Fruit fly (Drosophila melanogaster) whole organism, embryonic: Measurements from ENCODE around the gene CG8774.

ENCODE experiments used
- Adf1 ChIP-seq: fragments of 200-800 bp; sonication (Bioruptor generic); IDR thresholded peaks from 2 replicates; pipeline ENCODE4 v1.3.6; 2022; ENCODE audit warnings: missing biosample characterization, missing genetic modification characterization
- Atf3 ChIP-seq: fragments of 200-800 bp; sonication (Bioruptor generic); optimal IDR thresholded peaks from 3 replicates; lab custom pipeline; 2016; ENCODE audit warnings: missing biosample characterization, missing genetic modification characterization
- Atf6 ChIP-seq: fragments of 200-800 bp; sonication (Bioruptor generic); IDR thresholded peaks from 2 replicates; pipeline ENCODE4 v1.3.6; 2022; ENCODE audit warnings: missing biosample characterization, missing genetic modification characterization
- B-H2 ChIP-seq: fragments of 200-800 bp; sonication (Bioruptor generic); optimal IDR thresholded peaks from 2 replicates; lab custom pipeline; 2018; ENCODE audit warnings: missing biosample characterization, mild to moderate bottlenecking, missing genetic modification characterization
- Bgb ChIP-seq: fragments of 200-800 bp; sonication (Bioruptor generic); IDR thresholded peaks from 2 replicates; pipeline ENCODE4 v1.3.6; 2022; ENCODE audit warnings: missing biosample characterization, missing genetic modification characterization; ENCODE audit not compliant: partially characterized antibody
- BtbVII ChIP-seq: fragments of 200-800 bp; sonication (Bioruptor generic); optimal IDR thresholded peaks from 3 replicates; lab custom pipeline; 2017; ENCODE audit warnings: missing biosample characterization, mild to moderate bottlenecking, missing genetic modification characterization
- CG10209 ChIP-seq: fragments of 200-800 bp; sonication (Bioruptor generic); optimal IDR thresholded peaks from 3 replicates; lab custom pipeline; 2017; ENCODE audit warnings: missing biosample characterization, mild to moderate bottlenecking, missing genetic modification characterization, missing genetic modification reagents
- CG10431 ChIP-seq: fragments of 200-800 bp; sonication (Bioruptor generic); optimal IDR thresholded peaks from 3 replicates; lab custom pipeline; 2018; ENCODE audit warnings: missing biosample characterization, mild to moderate bottlenecking, missing genetic modification characterization
- CG10979 ChIP-seq: fragments of 200-800 bp; sonication (Bioruptor generic); optimal IDR thresholded peaks from 2 replicates; lab custom pipeline; 2018; ENCODE audit warnings: missing biosample characterization, mild to moderate bottlenecking, missing genetic modification characterization, moderate library complexity
- CG11504 ChIP-seq: fragments of 200-800 bp; sonication (Bioruptor generic); optimal IDR thresholded peaks from 3 replicates; lab custom pipeline; 2019; ENCODE audit warnings: missing biosample characterization, mild to moderate bottlenecking, missing genetic modification characterization, moderate library complexity
- CG11696 ChIP-seq: fragments of 200-800 bp; sonication (Bioruptor generic); IDR thresholded peaks from 2 replicates; pipeline ENCODE4 v1.3.6; 2022; ENCODE audit warnings: missing biosample characterization, missing genetic modification characterization
- CG12769 ChIP-seq: fragments of 200-800 bp; sonication (Bioruptor generic); optimal IDR thresholded peaks from 2 replicates; lab custom pipeline; 2019; ENCODE audit warnings: missing biosample characterization, mild to moderate bottlenecking, missing genetic modification characterization, moderate library complexity
- CG12942 ChIP-seq: fragments of 200-800 bp; sonication (Bioruptor generic); optimal IDR thresholded peaks from 3 replicates; lab custom pipeline; 2016; ENCODE audit warnings: missing biosample characterization, missing genetic modification characterization
- CG13894 ChIP-seq: fragments of 200-800 bp; sonication (Bioruptor generic); optimal IDR thresholded peaks from 3 replicates; lab custom pipeline; 2018; ENCODE audit warnings: missing biosample characterization, mild to moderate bottlenecking, missing genetic modification characterization, moderate library complexity
- CG14965 ChIP-seq: fragments of 200-800 bp; sonication (Bioruptor generic); optimal IDR thresholded peaks from 2 replicates; lab custom pipeline; 2016; ENCODE audit warnings: missing biosample characterization, missing genetic modification characterization, borderline replicate concordance
- CG1529 ChIP-seq: fragments of 200-800 bp; sonication (Bioruptor generic); optimal IDR thresholded peaks from 3 replicates; lab custom pipeline; 2018; ENCODE audit warnings: missing biosample characterization, missing genetic modification characterization
- CG17829 ChIP-seq: fragments of 200-800 bp; optimal IDR thresholded peaks from 2 replicates; lab custom pipeline; 2019; ENCODE audit warnings: missing biosample characterization, mild to moderate bottlenecking, missing genetic modification characterization, moderate library complexity
- CG30431 ChIP-seq: fragments of 200-800 bp; sonication (Bioruptor generic); optimal IDR thresholded peaks from 2 replicates; lab custom pipeline; 2017; ENCODE audit warnings: missing biosample characterization, missing genetic modification characterization
- CG31441 ChIP-seq: fragments of 200-800 bp; sonication (Bioruptor generic); IDR thresholded peaks from 2 replicates; pipeline ENCODE4 v1.3.6; 2022; ENCODE audit warnings: missing biosample characterization, missing genetic modification characterization
- CG34376 ChIP-seq: fragments of 200-800 bp; sonication (Bioruptor generic); optimal IDR thresholded peaks from 2 replicates; lab custom pipeline; 2018; ENCODE audit warnings: missing biosample characterization, mild to moderate bottlenecking, missing genetic modification characterization
- CG4617 ChIP-seq: fragments of 200-800 bp; sonication (Bioruptor generic); optimal IDR thresholded peaks from 3 replicates; lab custom pipeline; 2016; ENCODE audit warnings: missing biosample characterization, missing genetic modification characterization, borderline replicate concordance
- CG4820 ChIP-seq: fragments of 200-800 bp; sonication (Bioruptor generic); optimal IDR thresholded peaks from 3 replicates; lab custom pipeline; 2016; ENCODE audit warnings: missing biosample characterization, missing genetic modification characterization
- CG6254 ChIP-seq: fragments of 200-800 bp; sonication (Bioruptor generic); optimal IDR thresholded peaks from 3 replicates; lab custom pipeline; 2017; ENCODE audit warnings: mild to moderate bottlenecking, missing biosample characterization, missing genetic modification reagents, missing genetic modification characterization
- CG6689 ChIP-seq: fragments of 200-800 bp; sonication (Bioruptor generic); IDR thresholded peaks from 2 replicates; pipeline ENCODE4 v1.3.6; 2022; ENCODE audit warnings: missing biosample characterization, missing genetic modification characterization
- Deaf1 ChIP-seq: fragments of 200-800 bp; optimal IDR thresholded peaks from 3 replicates; lab custom pipeline; 2019; ENCODE audit warnings: missing biosample characterization, mild to moderate bottlenecking, missing genetic modification characterization, moderate library complexity
- Gug ChIP-seq: fragments of 200-800 bp; sonication (Bioruptor generic); IDR thresholded peaks from 4 replicates; pipeline ENCODE4 v1.3.6; 2022; ENCODE audit warnings: missing biosample characterization, missing genetic modification characterization
- HLH54F ChIP-seq: fragments of 200-800 bp; sonication (Bioruptor generic); optimal IDR thresholded peaks from 3 replicates; lab custom pipeline; 2016; ENCODE audit warnings: missing biosample characterization, missing genetic modification characterization
- Jarid2 ChIP-seq: fragments of 200-800 bp; sonication (Bioruptor generic); optimal IDR thresholded peaks from 3 replicates; lab custom pipeline; 2017; ENCODE audit warnings: mild to moderate bottlenecking, missing biosample characterization, missing genetic modification reagents, missing genetic modification characterization
- MBD-R2 ChIP-seq: fragments of 200-800 bp; sonication (Bioruptor generic); IDR thresholded peaks from 2 replicates; pipeline ENCODE4 v1.3.6; 2022; ENCODE audit warnings: missing biosample characterization, missing genetic modification characterization
- Nf-YA ChIP-seq: fragments of 200-800 bp; sonication (Bioruptor generic); IDR thresholded peaks from 2 replicates; pipeline ENCODE4 v1.3.6; 2022; ENCODE audit warnings: missing biosample characterization, missing genetic modification characterization
- Rfx ChIP-seq: fragments of 200-800 bp; sonication (Bioruptor generic); IDR thresholded peaks from 2 replicates; pipeline ENCODE4 v1.3.6; 2022; ENCODE audit warnings: missing biosample characterization, missing genetic modification characterization
- Sry-δ ChIP-seq: fragments of 200-800 bp; sonication (Bioruptor generic); optimal IDR thresholded peaks from 2 replicates; lab custom pipeline; 2016; ENCODE audit warnings: missing biosample characterization, missing genetic modification characterization
- Ssrp ChIP-seq: fragments of 200-800 bp; sonication (Bioruptor generic); optimal IDR thresholded peaks from 2 replicates; lab custom pipeline; 2018; ENCODE audit warnings: missing biosample characterization, mild to moderate bottlenecking, missing genetic modification characterization, moderate library complexity
- Tbp ChIP-seq: fragments of >200 bp; optimal IDR thresholded peaks from 2 replicates; lab custom pipeline; 2018; ENCODE audit warnings: missing biosample characterization, missing genetic modification characterization
- abd-A ChIP-seq: fragments of 200-800 bp; sonication (Bioruptor generic); optimal IDR thresholded peaks from 3 replicates; lab custom pipeline; 2019; ENCODE audit warnings: missing biosample characterization, mild to moderate bottlenecking, missing genetic modification characterization, moderate library complexity
- chinmo ChIP-seq: fragments of 200-800 bp; sonication (Bioruptor generic); IDR thresholded peaks from 4 replicates; pipeline ENCODE4 v1.3.6; 2022; ENCODE audit warnings: missing biosample characterization, missing genetic modification characterization; ENCODE audit not compliant: partially characterized antibody
- crp ChIP-seq, 2 experiments: fragments of 200-800 bp; sonication (Bioruptor generic); optimal IDR thresholded peaks; 2 replicates in 1 of 2; 3 replicates in 1 of 2; lab custom pipeline; 2017; ENCODE audit warnings: missing biosample characterization in 2 of 2, missing genetic modification characterization in 2 of 2, mild to moderate bottlenecking in 1 of 2, moderate library complexity in 1 of 2
- eyg ChIP-seq: fragments of 200-800 bp; sonication (Bioruptor generic); optimal IDR thresholded peaks from 3 replicates; lab custom pipeline; 2016; ENCODE audit warnings: missing biosample characterization, missing genetic modification characterization
- fd64A ChIP-seq: fragments of 200-800 bp; sonication (Bioruptor generic); optimal IDR thresholded peaks from 3 replicates; lab custom pipeline; 2018; ENCODE audit warnings: missing biosample characterization, mild to moderate bottlenecking, missing genetic modification characterization
- fu2 ChIP-seq: fragments of 200-800 bp; sonication (Bioruptor generic); optimal IDR thresholded peaks from 2 replicates; lab custom pipeline; 2016; ENCODE audit warnings: missing biosample characterization, missing genetic modification characterization
- gem ChIP-seq: fragments of 200-800 bp; sonication (Bioruptor generic); optimal IDR thresholded peaks from 2 replicates; lab custom pipeline; 2019; ENCODE audit warnings: missing biosample characterization, mild to moderate bottlenecking, missing genetic modification characterization, moderate library complexity
- grau ChIP-seq: fragments of 200-800 bp; optimal IDR thresholded peaks from 3 replicates; lab custom pipeline; 2019; ENCODE audit warnings: missing biosample characterization, mild to moderate bottlenecking, missing genetic modification characterization, moderate library complexity
- rib ChIP-seq: fragments of 200-800 bp; sonication (Bioruptor generic); IDR thresholded peaks from 2 replicates; pipeline ENCODE4 v1.3.6; 2022; ENCODE audit warnings: missing biosample characterization, missing genetic modification characterization
- row ChIP-seq: fragments of 200-800 bp; sonication (Bioruptor generic); IDR thresholded peaks from 3 replicates; pipeline ENCODE4 v1.3.6; 2022; ENCODE audit warnings: missing biosample characterization, missing genetic modification characterization
- scrt ChIP-seq: fragments of 200-800 bp; sonication (Bioruptor generic); optimal IDR thresholded peaks from 2 replicates; lab custom pipeline; 2018; ENCODE audit warnings: missing biosample characterization, mild to moderate bottlenecking, missing genetic modification characterization, moderate library complexity
- slbo ChIP-seq: fragments of 200-800 bp; sonication (Bioruptor generic); IDR thresholded peaks from 2 replicates; pipeline ENCODE4 v1.3.6; 2022; ENCODE audit warnings: missing biosample characterization, missing genetic modification characterization
- sr ChIP-seq: fragments of 200-800 bp; sonication (Bioruptor generic); IDR thresholded peaks from 3 replicates; pipeline ENCODE4 v1.3.6; 2022; ENCODE audit warnings: missing biosample characterization, missing genetic modification characterization
- ssp ChIP-seq: fragments of 200-800 bp; sonication (Bioruptor generic); IDR thresholded peaks from 2 replicates; pipeline ENCODE4 v1.3.6; 2022; ENCODE audit warnings: missing biosample characterization, missing genetic modification characterization
- trh ChIP-seq: fragments of 200-800 bp; sonication (Bioruptor generic); optimal IDR thresholded peaks from 2 replicates; lab custom pipeline; 2016; ENCODE audit warnings: missing biosample characterization, missing genetic modification characterization
- tx ChIP-seq: fragments of 200-800 bp; sonication (Bioruptor generic); optimal IDR thresholded peaks from 2 replicates; lab custom pipeline; 2016; ENCODE audit warnings: missing biosample characterization, missing genetic modification characterization

CG8774 gene

dm6 chr3R:13333031-13333430 is 34.5 kb downstream of the CG8774 start (continued):
- TF ChIP-seq CG12942 (GFP tag; lab: Kevin White, UChicago), result no peak
- TF ChIP-seq CG17829 (tag; lab: Kevin White, UChicago), result no peak

- TF ChIP-seq Jarid2 (peak; percentile 2), CG4820 (GFP tag; lab: Kevin White, UChicago) (no peak), Nf-YA (no peak), tx (GFP tag; lab: Kevin White, UChicago) (no peak), gem (tag; lab: Kevin White, UChicago) (no peak), abd-A (tag; lab: Kevin White, UChicago) (peak; percentile 23), MBD-R2 (GFP tag; lab: Robert Waterston, UW) (no peak), crp (GFP tag; optimal IDR thresholded peaks at IDR 0.05; lab: Kevin White, UChicago) (no peak), CG34376 (GFP tag; lab: Kevin White, UChicago) (no peak), CG1529 (GFP tag; lab: Kevin White, UChicago) (no peak), B-H2 (GFP tag; lab: Kevin White, UChicago) (no peak), rib (GFP tag; lab: Robert Waterston, UW) (no peak), eyg (GFP tag; lab: Kevin White, UChicago) (no peak), chinmo (GFP tag; lab: Robert Waterston, UW) (0 out of 4 replicates have a peak, but pooled peaks have one; percentile 36), Deaf1 (tag; lab: Kevin White, UChicago) (peak; percentile 90), Adf1 (peak; percentile 79), scrt (GFP tag; lab: Kevin White, UChicago) (peak; percentile 83), Bgb (GFP tag; lab: Robert Waterston, UW) (0 out of 2 replicates have a peak, but pooled peaks have one; percentile 11), CG31441 (no peak), CG6689 (no peak), Rfx (no peak), CG13894 (peak; percentile 56), CG10209 (GFP tag; lab: Kevin White, UChicago) (no peak), Atf6 (GFP tag; lab: Robert Waterston, UW) (no peak), CG30431 (GFP tag; lab: Kevin White, UChicago) (no peak), fd64A (GFP tag; lab: Kevin White, UChicago) (no peak), Sry-δ (GFP tag; lab: Kevin White, UChicago) (no peak), CG12769 (tag; lab: Kevin White, UChicago) (peak; percentile 15), CG10979 (no peak), Gug (GFP tag; lab: Robert Waterston, UW) (no peak), ssp (GFP tag; lab: Robert Waterston, UW) (no peak), CG4617 (GFP tag; lab: Kevin White, UChicago) (no peak), BtbVII (GFP tag; lab: Kevin White, UChicago) (no peak), CG11696 (no peak)
Observed at dm6 chr3R:13334007-13334406, 35.4 kb downstream of the CG8774 start, which contains the start of gene PK2-R2. PK2-R2 (minus strand) TSS chr3R:13334166.

- TF ChIP-seq fu2 (GFP tag; lab: Kevin White, UChicago), result no peak
- TF ChIP-seq sr, result no peak
- TF ChIP-seq slbo (GFP tag; lab: Robert Waterston, UW), result no peak
- TF ChIP-seq Atf3, result no peak
- no peak for TF ChIP-seq Tbp
- no peak for TF ChIP-seq CG14965 (GFP tag; lab: Kevin White, UChicago)
- TF ChIP-seq grau, result no peak
- no peak for TF ChIP-seq CG11504 (tag; lab: Kevin White, UChicago)
- no peak for TF ChIP-seq trh (GFP tag; lab: Kevin White, UChicago)
- no peak for TF ChIP-seq HLH54F (GFP tag; lab: Kevin White, UChicago)
- TF ChIP-seq CG12942 (GFP tag; lab: Kevin White, UChicago), result no peak
- no peak for TF ChIP-seq CG10431 (GFP tag; lab: Kevin White, UChicago)
- TF ChIP-seq row (GFP tag; lab: Robert Waterston, UW), result no peak
- no peak for TF ChIP-seq Ssrp (tag; lab: Kevin White, UChicago)
- no peak for TF ChIP-seq CG6254 (GFP tag; lab: Kevin White, UChicago)
Observed at dm6 chr3R:13338030-13338429, 39.5 kb downstream of the CG8774 start, which contains the start of gene PK2-R1. PK2-R1 (plus strand) TSS chr3R:13338330.
